Worm (Caenorhabditis elegans): ENCODE data around the gene cyp-35D1.

cyp-35D1 gene

DNA sequence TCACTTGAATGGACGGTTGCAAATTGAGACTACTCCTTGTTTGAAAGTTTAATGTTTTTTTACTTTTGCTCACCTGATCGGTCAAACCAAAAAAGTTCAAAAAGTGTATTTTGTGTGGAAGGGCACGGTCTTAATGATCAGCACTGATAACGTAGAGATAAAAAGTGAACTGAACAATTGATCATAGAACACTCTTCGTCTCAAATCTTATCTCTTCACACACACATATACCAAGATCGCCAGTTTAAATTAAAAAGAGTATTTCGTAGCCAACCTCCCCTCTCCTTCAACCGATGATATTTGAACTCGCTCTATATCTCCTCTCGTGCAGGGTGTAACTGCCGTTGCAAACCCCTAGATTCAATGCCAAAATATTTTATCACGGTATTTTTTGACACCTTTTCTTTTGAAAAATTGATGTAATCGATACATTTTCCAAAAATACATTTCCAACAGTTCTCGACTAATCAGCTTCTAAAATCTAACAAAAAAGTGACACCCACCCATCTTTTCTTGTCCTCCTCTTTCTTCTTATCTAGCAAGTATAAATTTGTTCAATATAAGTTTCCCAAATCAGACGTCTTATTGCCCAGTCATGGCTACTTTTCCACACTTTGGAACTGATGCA lies 31.2 kb downstream of the cyp-35D1 start, which contains the start of gene cth-1:
TSS of gene cth-1 (plus strand) at position 578 of the 628 bp plus-strand sequence.
- TF ChIP-seq mxl-2 (GFP tag; conservative IDR thresholded peaks at IDR 0.05) = no peak
- no peak for TF ChIP-seq vab-7 (GFP tag; IDR thresholded peaks at IDR 0.05)
- peak; percentile 32 for TF ChIP-seq hlh-30 (tag; optimal IDR thresholded peaks at IDR 0.05; ENCODE audit: insufficient read depth)
- TF ChIP-seq skn-1 (tag; optimal IDR thresholded peaks at IDR 0.05) = no peak
- no peak for TF ChIP-seq dmd-9 (GFP tag; IDR thresholded peaks at IDR 0.05)
- TF ChIP-seq Y48G9A.11 (GFP tag; IDR thresholded peaks at IDR 0.05) = no peak
- no peak for TF ChIP-seq daf-16 (GFP tag; optimal IDR thresholded peaks at IDR 0.05)
- TF ChIP-seq daf-16 (tag; optimal IDR thresholded peaks at IDR 0.05) = peak; percentile 50
- TF ChIP-seq dmd-8 (GFP tag; IDR thresholded peaks at IDR 0.05) = no peak
- no peak for TF ChIP-seq egl-27 (tag; optimal IDR thresholded peaks at IDR 0.05)
- TF ChIP-seq jun-1 (tag; optimal IDR thresholded peaks at IDR 0.05) = no peak
- no peak for TF ChIP-seq spr-1 (tag; optimal IDR thresholded peaks at IDR 0.05)
- peak; percentile 63 for TF ChIP-seq aha-1 (tag)
- TF ChIP-seq ztf-7 (tag; optimal IDR thresholded peaks at IDR 0.05) = no peak
- TF ChIP-seq nhr-28 (tag; optimal IDR thresholded peaks at IDR 0.05) = peak; percentile 97
- no peak for TF ChIP-seq nhr-41 (GFP tag; IDR thresholded peaks at IDR 0.05)
- no peak for TF ChIP-seq ceh-82 (tag; optimal IDR thresholded peaks at IDR 0.05)
- TF ChIP-seq hlh-11 (tag; optimal IDR thresholded peaks at IDR 0.05) = peak; percentile 27
- TF ChIP-seq fos-1 (tag; optimal IDR thresholded peaks at IDR 0.05) = no peak
- no peak for TF ChIP-seq Y75B8A.6 (GFP tag; IDR thresholded peaks at IDR 0.05)
- peak; percentile 69 for TF ChIP-seq dmd-6 (GFP tag; IDR thresholded peaks at IDR 0.05)
- no peak for TF ChIP-seq lin-38 (GFP tag; IDR thresholded peaks at IDR 0.05)
- peak; percentile 74 for TF ChIP-seq nhr-48 (tag; optimal IDR thresholded peaks at IDR 0.05)
- TF ChIP-seq ceh-62 (tag; optimal IDR thresholded peaks at IDR 0.05) = no peak
- no peak for TF ChIP-seq madf-5 (GFP tag; IDR thresholded peaks at IDR 0.05)
- peak in 1 of 2 experiments; percentile 27 for TF ChIP-seq unc-62 (GFP tag; optimal IDR thresholded peaks at IDR 0.05 in 1 of 2)
- no peak for TF ChIP-seq unc-62 (tag; optimal IDR thresholded peaks at IDR 0.05)
- TF ChIP-seq ceh-44 (GFP tag; IDR thresholded peaks at IDR 0.05) = no peak
- TF ChIP-seq cey-2 (tag; optimal IDR thresholded peaks at IDR 0.05; ENCODE audit: borderline replicate concordance, insufficient read depth) = no peak
- TF ChIP-seq pqm-1 (tag; optimal IDR thresholded peaks at IDR 0.05) = peak; percentile 64
- no peak for TF ChIP-seq zfp-3 (GFP tag; conservative IDR thresholded peaks at IDR 0.05)
- TF ChIP-seq dve-1 (tag; optimal IDR thresholded peaks at IDR 0.05; ENCODE audit: insufficient read depth) = peak; percentile 66
- no peak for TF ChIP-seq rbr-2 (tag; optimal IDR thresholded peaks at IDR 0.05)

DNA sequence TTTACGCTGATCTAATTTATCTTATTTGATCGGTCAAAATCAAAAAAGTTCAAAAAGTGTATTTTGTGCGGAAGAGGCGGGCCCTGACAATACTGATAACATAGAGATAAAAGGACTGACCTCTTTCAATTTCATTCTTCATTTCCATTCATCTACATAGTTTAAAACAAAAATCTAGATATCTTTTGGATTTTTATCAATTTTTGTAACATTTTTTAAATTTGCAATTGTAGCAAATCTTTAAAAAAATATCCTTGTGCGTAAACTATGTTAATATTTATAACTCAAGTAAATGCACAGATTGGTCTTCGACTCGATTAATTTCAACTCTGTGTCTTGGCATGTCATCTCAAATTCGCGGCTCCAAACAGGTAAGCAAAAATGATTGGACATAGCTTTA lies 34.6 kb downstream of the cyp-35D1 start, which contains the start of gene argk-1:
TSS of gene argk-1 (plus strand) at position 301 of the 400 bp plus-strand sequence.
- TF ChIP-seq pha-4 (GFP tag; IDR thresholded peaks at IDR 0.05) = no peak
- no peak for TF ChIP-seq pha-4 (tag; optimal IDR thresholded peaks at IDR 0.05)
- no peak for TF ChIP-seq nhr-237 (tag; optimal IDR thresholded peaks at IDR 0.05)
- TF ChIP-seq R02D3.7 (tag; optimal IDR thresholded peaks at IDR 0.05) = no peak
- no peak for TF ChIP-seq cey-2 (tag; optimal IDR thresholded peaks at IDR 0.05; ENCODE audit: borderline replicate concordance, insufficient read depth)
- TF ChIP-seq mxl-3 (GFP tag; optimal IDR thresholded peaks at IDR 0.05) = no peak
- TF ChIP-seq fkh-10 (GFP tag; optimal IDR thresholded peaks at IDR 0.05) = no peak
- no peak for TF ChIP-seq unc-130 (GFP tag; optimal IDR thresholded peaks at IDR 0.05)
- TF ChIP-seq egl-27 (tag; optimal IDR thresholded peaks at IDR 0.05) = no peak
- TF ChIP-seq hmg-1.1 (GFP tag; IDR thresholded peaks at IDR 0.05) = no peak
- TF ChIP-seq unc-39 (tag; optimal IDR thresholded peaks at IDR 0.05) = no peak
- no peak for TF ChIP-seq zip-11 (GFP tag; IDR thresholded peaks at IDR 0.05)
- no peak for TF ChIP-seq mdt-29 (GFP tag; IDR thresholded peaks at IDR 0.05)
- no peak for TF ChIP-seq ceh-44 (GFP tag; IDR thresholded peaks at IDR 0.05)
- TF ChIP-seq hif-1 (tag; optimal IDR thresholded peaks at IDR 0.05) = no peak
- no peak for TF ChIP-seq ztf-7 (tag; optimal IDR thresholded peaks at IDR 0.05)
- TF ChIP-seq mxl-2 (GFP tag; conservative IDR thresholded peaks at IDR 0.05) = no peak
